Fruit fly (Drosophila melanogaster): Measurements from ENCODE around the gene Pvf3.

DNA sequence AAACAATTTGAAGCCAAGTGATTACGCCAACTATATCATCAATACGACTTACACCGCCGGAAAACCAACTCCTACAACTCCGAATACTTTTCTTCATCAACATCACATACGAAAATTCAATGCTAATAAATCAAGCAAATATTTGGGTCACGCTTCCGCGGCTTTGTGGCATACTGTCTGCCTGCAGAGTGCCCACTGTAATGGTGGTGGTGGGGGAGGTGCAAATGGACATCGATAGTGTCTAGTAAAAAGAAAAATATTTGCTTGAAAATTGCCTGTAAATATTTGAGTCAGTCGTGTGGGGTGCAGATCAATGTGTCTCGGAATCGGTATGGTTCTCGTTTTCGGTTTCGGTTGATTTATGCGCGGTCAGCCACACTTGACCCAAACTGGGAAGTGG is 8.3 kb upstream of the Pvf3 start:
- TF ChIP-seq CG8478 (optimal IDR thresholded peaks at IDR 0.05): no peak
- TF ChIP-seq CTCF (optimal IDR thresholded peaks at IDR 0.05): no peak
